Worm (Caenorhabditis elegans) whole organism, young adult: ENCODE data around the gene ser-2.

Source experiments
- B0261.1 ChIP-seq: sonication (generic microtip); optimal IDR thresholded peaks from 2 replicates; lab custom pipeline; 2016; ENCODE audit warnings: mild to moderate bottlenecking, missing genetic modification characterization, moderate library complexity, missing compliant biosample characterization
- madf-3 ChIP-seq: fragments of 200-800 bp; sonication (Bioruptor generic); IDR thresholded peaks from 2 replicates; pipeline ENCODE4 v1.3.6; 2022; ENCODE audit warnings: missing genetic modification reagents, missing genetic modification characterization, missing compliant biosample characterization
- unc-62 ChIP-seq: fragments of 150-350 bp; optimal IDR thresholded peaks from 2 replicates; lab custom pipeline; 2014; ENCODE audit warnings: missing biosample characterization, missing genetic modification reagents, missing genetic modification characterization

- TF ChIP-seq B0261.1 (tag; lab: Kevin White, UChicago) (no peak), unc-62 (GFP tag; lab: Kevin White, UChicago) (no peak), madf-3 (GFP tag; lab: Robert Waterston, UW) (no peak)
These were observed 24.5 kb upstream of the ser-2 start for ce11 chrX:15327238-15327637.
